Worm (Caenorhabditis elegans) whole organism, young adult: ENCODE data around the gene C44B9.2.

Experiments used
- B0261.1 ChIP-seq: sonication (generic microtip); optimal IDR thresholded peaks from 2 replicates; lab custom pipeline; 2016; ENCODE audit warnings: mild to moderate bottlenecking, missing genetic modification characterization, moderate library complexity, missing compliant biosample characterization
- F37B4.10 ChIP-seq: fragments of 200-800 bp; sonication (Bioruptor generic); IDR thresholded peaks from 2 replicates; pipeline ENCODE4 v1.3.6; 2022; ENCODE audit warnings: missing genetic modification characterization, missing compliant biosample characterization
- F49E8.2 ChIP-seq: sonication (generic microtip); optimal IDR thresholded peaks from 3 replicates; lab custom pipeline; 2017; ENCODE audit warnings: missing genetic modification characterization, mild to moderate bottlenecking, missing compliant biosample characterization, antibody characterized with exemption, moderate library complexity; ENCODE audit not compliant: insufficient read depth
- F57A8.1 ChIP-seq: fragments of 200-800 bp; sonication (Bioruptor generic); optimal IDR thresholded peaks from 2 replicates; lab custom pipeline; 2018; ENCODE audit warnings: mild to moderate bottlenecking, missing genetic modification characterization, moderate library complexity, missing compliant biosample characterization
- F57C9.4 ChIP-seq: sonication (generic microtip); optimal IDR thresholded peaks from 2 replicates; lab custom pipeline; 2017; ENCODE audit warnings: mild to moderate bottlenecking, missing genetic modification characterization, missing compliant biosample characterization
- K12H6.12 ChIP-seq: fragments of 200-800 bp; sonication (Bioruptor generic); optimal IDR thresholded peaks from 2 replicates; lab custom pipeline; 2018; ENCODE audit warnings: mild to moderate bottlenecking, missing genetic modification characterization, missing compliant biosample characterization
- Y53G8AR.9 ChIP-seq: fragments of 200-800 bp; sonication (Bioruptor generic); conservative IDR thresholded peaks from 2 replicates; pipeline ENCODE4 v1.3.6; 2022; ENCODE audit warnings: missing genetic modification reagents, missing genetic modification characterization, missing compliant biosample characterization
- Y67H2A.10 ChIP-seq: fragments of 200-800 bp; sonication (Bioruptor generic); conservative IDR thresholded peaks from 2 replicates; pipeline ENCODE4 v1.3.6; 2022; ENCODE audit warnings: missing genetic modification reagents, missing genetic modification characterization, missing compliant biosample characterization
- ama-1 ChIP-seq, 3 experiments: fragments of 150-350 bp in 1 of 3; sonication (generic microtip) in 2 of 3; optimal IDR thresholded peaks; 2 replicates each; lab custom pipeline; 2014 to 2018; ENCODE audit warnings: missing biosample characterization in 2 of 3, missing genetic modification characterization in 2 of 3, missing genetic modification reagents in 2 of 3
- atf-7 ChIP-seq: sonication (generic microtip); optimal IDR thresholded peaks from 2 replicates; lab custom pipeline; 2017; ENCODE audit warnings: mild to moderate bottlenecking, missing genetic modification characterization, missing compliant biosample characterization
- attf-5 ChIP-seq: fragments of 200-800 bp; sonication (Bioruptor generic); optimal IDR thresholded peaks from 2 replicates; lab custom pipeline; 2018; ENCODE audit warnings: mild to moderate bottlenecking, missing genetic modification characterization, missing compliant biosample characterization
- ccch-3 ChIP-seq: fragments of 200-800 bp; sonication (Bioruptor generic); optimal IDR thresholded peaks from 2 replicates; lab custom pipeline; 2018; ENCODE audit warnings: mild to moderate bottlenecking, missing genetic modification characterization, missing compliant biosample characterization
- cebp-1 ChIP-seq, 2 experiments: fragments of 200-800 bp in 1 of 2; sonication (Bioruptor generic) in 1 of 2; sonication (generic microtip) in 1 of 2; IDR thresholded peaks in 1 of 2; optimal IDR thresholded peaks in 1 of 2; 2 replicates each; pipeline versions ENCODE4 v1.3.6 to Lab custom; 2017 to 2022; ENCODE audit warnings: missing compliant biosample characterization in 2 of 2, missing genetic modification characterization in 2 of 2, mild to moderate bottlenecking in 1 of 2, missing genetic modification reagents in 1 of 2, moderate library complexity in 1 of 2
- ceh-100 ChIP-seq: fragments of 200-800 bp; sonication (Bioruptor generic); IDR thresholded peaks from 2 replicates; pipeline ENCODE4 v1.3.6; 2022; ENCODE audit warnings: missing genetic modification reagents, missing genetic modification characterization, missing compliant biosample characterization
- ceh-27 ChIP-seq: fragments of 200-800 bp; sonication (Bioruptor generic); optimal IDR thresholded peaks from 2 replicates; lab custom pipeline; 2018; ENCODE audit warnings: mild to moderate bottlenecking, missing genetic modification characterization, moderate library complexity, missing compliant biosample characterization
- ceh-40 ChIP-seq: fragments of 200-800 bp; sonication (Bioruptor generic); IDR thresholded peaks from 2 replicates; pipeline ENCODE4 v1.3.6; 2022; ENCODE audit warnings: missing genetic modification characterization, missing compliant biosample characterization
- ceh-79 ChIP-seq: sonication (generic microtip); optimal IDR thresholded peaks from 2 replicates; lab custom pipeline; 2017; ENCODE audit warnings: mild to moderate bottlenecking, missing genetic modification characterization, missing compliant biosample characterization
- die-1 ChIP-seq: sonication (generic microtip); optimal IDR thresholded peaks from 2 replicates; lab custom pipeline; 2016; ENCODE audit warnings: missing genotype, mild to moderate bottlenecking, missing genetic modification characterization, missing compliant biosample characterization
- dpl-1 ChIP-seq: fragments of 150-350 bp; optimal IDR thresholded peaks from 2 replicates; lab custom pipeline; 2014; ENCODE audit warnings: missing biosample characterization, missing genetic modification reagents, missing genetic modification characterization
- efl-1 ChIP-seq: fragments of 150-350 bp; optimal IDR thresholded peaks from 2 replicates; lab custom pipeline; 2014; ENCODE audit warnings: missing biosample characterization, missing genetic modification reagents, missing genetic modification characterization
- egl-18 ChIP-seq: fragments of 200-800 bp; sonication (Bioruptor generic); IDR thresholded peaks from 2 replicates; pipeline ENCODE4 v1.3.6; 2022; ENCODE audit warnings: missing genetic modification reagents, missing genetic modification characterization, missing compliant biosample characterization
- gei-17 ChIP-seq: fragments of 200-800 bp; sonication (Bioruptor generic); optimal IDR thresholded peaks from 2 replicates; lab custom pipeline; 2018; ENCODE audit warnings: mild to moderate bottlenecking, missing genetic modification characterization, missing compliant biosample characterization
- hmg-1.2 ChIP-seq: fragments of 200-800 bp; sonication (Bioruptor generic); IDR thresholded peaks from 2 replicates; pipeline ENCODE4 v1.3.6; 2022; ENCODE audit warnings: missing genetic modification reagents, missing genetic modification characterization, missing compliant biosample characterization
- hrde-1 ChIP-seq: sonication (generic microtip); optimal IDR thresholded peaks from 2 replicates; lab custom pipeline; 2016; ENCODE audit warnings: missing genetic modification characterization, mild to moderate bottlenecking, missing compliant biosample characterization, moderate library complexity, missing genotype, missing genetic modification reagents, borderline replicate concordance
- lin-35 ChIP-seq, 3 experiments: fragments of 150-350 bp in 2 of 3; sonication (generic microtip) in 1 of 3; optimal IDR thresholded peaks; 2 replicates each; lab custom pipeline; 2014 to 2018; ENCODE audit warnings: missing biosample characterization in 3 of 3, missing genetic modification characterization in 3 of 3, missing genetic modification reagents in 3 of 3
- lin-40 ChIP-seq: sonication (generic microtip); optimal IDR thresholded peaks from 2 replicates; lab custom pipeline; 2016; ENCODE audit warnings: missing genetic modification characterization, mild to moderate bottlenecking, missing compliant biosample characterization, missing genotype, missing genetic modification reagents
- madf-10 ChIP-seq: sonication (generic microtip); optimal IDR thresholded peaks from 2 replicates; lab custom pipeline; 2016; ENCODE audit warnings: mild to moderate bottlenecking, missing genetic modification characterization, missing compliant biosample characterization
- mcd-1 ChIP-seq: fragments of 200-800 bp; sonication (Bioruptor generic); IDR thresholded peaks from 2 replicates; pipeline ENCODE4 v1.3.6; 2022; ENCODE audit warnings: missing genetic modification reagents, missing genetic modification characterization, missing compliant biosample characterization
- nfya-1 ChIP-seq: sonication (generic microtip); optimal IDR thresholded peaks from 2 replicates; lab custom pipeline; 2017; ENCODE audit warnings: antibody characterized with exemption, missing compliant biosample characterization, missing genetic modification characterization, borderline replicate concordance; ENCODE audit not compliant: insufficient read depth
- nhr-80 ChIP-seq: sonication (generic microtip); optimal IDR thresholded peaks from 2 replicates; lab custom pipeline; 2016; ENCODE audit warnings: missing genetic modification characterization, missing compliant biosample characterization
- pha-4 ChIP-seq: fragments of 150-350 bp; sonication (generic microtip); optimal IDR thresholded peaks from 2 replicates; lab custom pipeline; 2014; ENCODE audit warnings: missing biosample characterization, missing genetic modification reagents, missing genetic modification characterization
- sea-2 ChIP-seq: fragments of 200-800 bp; sonication (Bioruptor generic); IDR thresholded peaks from 2 replicates; pipeline ENCODE4 v1.3.6; 2022; ENCODE audit warnings: missing genetic modification characterization, missing compliant biosample characterization
- snpc-4 ChIP-seq, 5 experiments: fragments of 150-350 bp in 1 of 5; sonication (generic microtip) in 4 of 5; optimal IDR thresholded peaks; 2 replicates each; lab custom pipeline; 2014 to 2018; ENCODE audit warnings: missing genetic modification characterization in 5 of 5, missing biosample characterization in 3 of 5, antibody characterized with exemption in 2 of 5, mild to moderate bottlenecking in 2 of 5, missing compliant biosample characterization in 2 of 5, missing genotype in 2 of 5, moderate library complexity in 2 of 5, missing genetic modification reagents in 1 of 5
- tbp1 ChIP-seq: fragments of 200-800 bp; sonication (Bioruptor generic); optimal IDR thresholded peaks from 2 replicates; lab custom pipeline; 2018; ENCODE audit warnings: mild to moderate bottlenecking, missing genetic modification characterization, missing compliant biosample characterization
- tlf-1 ChIP-seq: fragments of 200-800 bp; sonication (Bioruptor generic); optimal IDR thresholded peaks from 2 replicates; lab custom pipeline; 2018; ENCODE audit warnings: mild to moderate bottlenecking, missing genetic modification characterization, missing compliant biosample characterization
- unc-62 ChIP-seq: fragments of 150-350 bp; optimal IDR thresholded peaks from 2 replicates; lab custom pipeline; 2014; ENCODE audit warnings: missing biosample characterization, missing genetic modification reagents, missing genetic modification characterization
- zfh-2 ChIP-seq: fragments of 200-800 bp; sonication (Bioruptor generic); conservative IDR thresholded peaks from 2 replicates; pipeline ENCODE4 v1.3.6; 2022; ENCODE audit warnings: missing genetic modification reagents, missing genetic modification characterization, missing compliant biosample characterization
- ztf-26 ChIP-seq: sonication (generic microtip); optimal IDR thresholded peaks from 2 replicates; lab custom pipeline; 2017; ENCODE audit warnings: missing genetic modification characterization, missing compliant biosample characterization

Gene C44B9.2

ce11 chrIII:10902341-10902740 lies 27.1 kb downstream of the C44B9.2 start, which contains the start of gene unc-119:
Gene unc-119 (plus strand): TSS chrIII:10902641.
- TF ChIP-seq nfya-1 (no peak), madf-10 (tag; lab: Kevin White, UChicago) (no peak), F57C9.4 (no peak)

DNA sequence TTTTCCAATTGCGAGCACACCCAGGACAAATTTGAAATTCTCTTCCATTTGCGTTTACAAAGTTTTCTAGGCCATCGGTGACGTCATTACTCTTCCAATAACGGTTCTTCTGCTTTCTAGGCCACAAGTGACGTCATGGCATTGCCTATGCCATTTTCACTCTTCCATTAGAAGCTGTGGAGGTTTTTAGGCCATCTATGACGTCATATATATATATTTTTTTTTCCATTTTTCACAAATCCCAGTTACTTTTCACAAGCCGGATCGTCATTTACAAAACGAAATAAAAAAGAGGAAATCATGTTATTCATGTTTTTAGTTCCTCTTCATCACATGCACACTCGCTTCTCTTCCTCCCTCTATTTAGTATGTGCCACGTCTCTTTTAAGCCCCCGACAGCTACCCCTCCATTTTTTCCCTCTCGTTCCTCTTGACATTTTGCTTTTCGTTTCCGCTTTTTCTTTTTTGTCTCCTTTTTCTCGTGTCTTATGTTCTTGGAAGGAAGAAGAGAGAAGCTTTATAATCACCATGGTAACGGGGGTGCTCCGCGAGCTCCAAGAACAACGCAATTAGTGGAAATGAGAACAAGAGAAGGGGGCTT lies 27.9 kb downstream of the C44B9.2 start:
- TF ChIP-seq F37B4.10 (GFP tag; lab: Robert Waterston, UW): no peak
- TF ChIP-seq ztf-26 (tag; lab: Kevin White, UChicago): no peak
- no peak for TF ChIP-seq tbp1
- TF ChIP-seq ceh-40 (GFP tag; lab: Robert Waterston, UW): no peak
- TF ChIP-seq unc-62 (GFP tag; lab: Kevin White, UChicago): no peak
- TF ChIP-seq efl-1 (GFP tag; lab: Kevin White, UChicago): no peak
- peak; percentile 62 for TF ChIP-seq atf-7
- no peak for TF ChIP-seq ceh-100 (GFP tag; lab: Robert Waterston, UW)
- no peak for TF ChIP-seq egl-18 (GFP tag; lab: Robert Waterston, UW)
- no peak for TF ChIP-seq sea-2 (GFP tag; lab: Robert Waterston, UW)
- no peak for TF ChIP-seq Y53G8AR.9 (GFP tag; lab: Robert Waterston, UW)
- TF ChIP-seq pha-4: no peak
- TF ChIP-seq B0261.1 (tag; lab: Kevin White, UChicago): no peak
- TF ChIP-seq F57A8.1 (GFP tag; lab: Kevin White, UChicago): no peak
- TF ChIP-seq attf-5 (GFP tag; lab: Kevin White, UChicago): no peak
- no peak for TF ChIP-seq hrde-1 (tag; lab: Kevin White, UChicago)
- no peak for TF ChIP-seq tlf-1
- peak; percentile 12 for TF ChIP-seq K12H6.12 (tag; lab: Kevin White, UChicago)
- TF ChIP-seq, all 124 proteins: peak for 2

- TF ChIP-seq die-1: no peak
- no peak for TF ChIP-seq F57C9.4
- peak; percentile 79 for TF ChIP-seq dpl-1 (GFP tag; lab: Kevin White, UChicago)
- peak in 1 of 3 experiments; percentile 76 for TF ChIP-seq lin-35 (GFP tag; optimal IDR thresholded peaks at IDR 0.05; lab: Kevin White, UChicago)
- peak; percentile 54 for TF ChIP-seq efl-1 (GFP tag; lab: Kevin White, UChicago)
Measured at ce11 chrIII:10904320-10904961, 29.2 kb downstream of the C44B9.2 start.

ce11 chrIII:10905112-10905511 lies 29.9 kb downstream of the C44B9.2 start:
- TF ChIP-seq ceh-79 (tag; lab: Kevin White, UChicago) (no peak), hmg-1.2 (peak; percentile 84), cebp-1 (GFP tag; IDR thresholded peaks at IDR 0.05; lab: Robert Waterston, UW) (0 out of 2 replicates have a peak, but pooled peaks have one; percentile 19), cebp-1 (tag; optimal IDR thresholded peaks at IDR 0.05; lab: Kevin White, UChicago) (peak; percentile 52), snpc-4 (GFP tag; optimal IDR thresholded peaks at IDR 0.05; lab: Kevin White, UChicago) (peak; percentile 61), snpc-4 (tag; optimal IDR thresholded peaks at IDR 0.05; lab: Kevin White, UChicago) (no peak), ceh-100 (GFP tag; lab: Robert Waterston, UW) (no peak), nfya-1 (no peak), ccch-3 (GFP tag; lab: Kevin White, UChicago) (no peak), ceh-27 (no peak), ama-1 (optimal IDR thresholded peaks at IDR 0.05; lab: Kevin White, UChicago) (no peak), ama-1 (GFP tag; optimal IDR thresholded peaks at IDR 0.05; lab: Kevin White, UChicago) (peak in 1 of 2 experiments; percentile 12), mcd-1 (GFP tag; lab: Robert Waterston, UW) (peak; percentile 40), gei-17 (GFP tag; lab: Kevin White, UChicago) (no peak), nhr-80 (tag; lab: Kevin White, UChicago) (no peak), zfh-2 (0 out of 2 replicates have a peak, but pooled peaks have one; percentile 18), Y67H2A.10 (no peak), dpl-1 (GFP tag; lab: Kevin White, UChicago) (peak; percentile 51), lin-40 (tag; lab: Kevin White, UChicago) (peak; percentile 27), F49E8.2 (tag; lab: Kevin White, UChicago) (no peak), lin-35 (GFP tag; optimal IDR thresholded peaks at IDR 0.05; lab: Kevin White, UChicago) (peak in 2 of 3 experiments; percentile 46 to 88), efl-1 (GFP tag; lab: Kevin White, UChicago) (peak; percentile 45), K12H6.12 (tag; lab: Kevin White, UChicago) (peak; percentile 12)
